Fruit fly (Drosophila melanogaster): ENCODE data around the gene cnc.

cnc gene

DNA sequence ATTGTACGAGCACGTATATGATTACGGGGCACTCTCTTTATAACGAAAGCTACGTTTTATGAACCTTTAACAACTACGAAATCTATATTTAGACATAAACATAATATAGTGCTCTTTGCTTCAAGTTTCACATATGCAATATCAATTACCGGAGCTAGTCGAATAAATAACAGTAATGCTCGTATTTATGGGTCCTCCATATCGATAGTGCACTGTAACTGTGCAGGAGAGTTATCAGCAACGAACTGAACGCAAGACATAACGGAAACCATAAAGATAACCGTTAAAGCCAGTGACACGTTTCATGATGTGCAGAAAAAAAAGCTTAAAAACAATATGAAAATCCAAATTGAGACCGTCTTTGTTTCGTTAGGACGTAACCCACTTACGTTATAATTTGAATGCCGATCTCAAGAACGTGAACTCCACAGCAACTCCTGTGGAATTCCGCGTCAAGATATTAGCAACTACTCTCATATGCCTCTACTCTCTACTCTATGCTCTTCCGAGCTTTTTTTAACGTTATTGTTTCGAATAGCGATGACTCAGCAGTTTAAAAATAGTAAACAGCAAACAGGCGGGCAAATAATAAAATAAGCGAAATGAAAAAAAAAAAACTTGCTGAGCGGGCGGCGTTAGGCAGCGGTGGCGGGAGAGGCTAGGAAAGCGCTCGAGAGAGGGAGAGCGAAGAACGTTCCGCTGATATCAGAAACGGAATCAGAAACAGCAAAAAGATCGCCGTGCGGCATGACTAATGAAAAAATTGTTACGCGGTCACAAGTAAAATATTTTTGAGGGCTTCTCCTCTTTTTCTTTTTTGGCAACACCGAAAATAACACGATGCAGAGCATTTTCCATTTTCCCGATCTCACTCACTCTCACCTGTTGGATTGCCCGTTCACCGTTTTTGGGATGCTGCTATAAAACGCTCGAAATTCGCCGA is 36.3 kb downstream of the cnc start:
- TF ChIP-seq CG8478 (optimal IDR thresholded peaks at IDR 0.05), result no peak
- no peak for TF ChIP-seq CTCF (optimal IDR thresholded peaks at IDR 0.05)

DNA sequence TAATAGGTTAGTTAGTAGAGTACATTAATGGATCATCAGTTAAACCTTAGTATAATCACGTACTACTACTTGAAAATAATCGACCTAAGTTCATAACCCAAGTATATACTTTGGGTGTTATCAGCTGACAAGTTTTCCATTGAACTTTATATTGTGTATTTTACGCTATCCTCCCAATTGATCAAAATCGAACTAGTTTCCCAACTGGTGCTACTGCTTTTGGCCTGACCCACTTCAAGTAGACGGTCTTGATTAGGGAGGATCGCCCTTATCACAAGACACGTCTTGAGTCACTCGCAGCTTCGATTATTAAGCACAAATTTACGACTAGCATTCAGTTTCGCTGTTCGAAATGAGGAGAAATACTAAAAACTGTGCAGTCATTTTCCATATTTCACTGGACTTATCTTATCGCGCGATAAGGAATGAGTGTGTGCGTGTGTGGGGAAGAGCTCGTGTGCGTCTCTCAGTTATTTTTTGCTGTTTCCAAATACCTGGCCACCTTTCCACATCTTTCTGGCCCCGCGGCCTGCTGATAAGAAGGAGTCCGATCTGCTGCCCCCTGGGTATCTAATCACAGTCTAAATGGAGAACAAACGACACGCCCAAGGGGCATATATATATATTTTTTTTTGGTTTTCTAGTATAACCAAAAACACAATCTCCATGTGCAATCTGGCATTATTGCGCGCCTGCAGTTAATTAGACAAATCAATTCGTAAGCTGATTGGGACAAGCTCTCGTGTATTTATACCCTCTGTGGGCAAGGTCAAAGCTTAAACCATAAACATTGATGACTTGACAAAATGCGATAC is 37.2 kb downstream of the cnc start:
- TF ChIP-seq CTCF (optimal IDR thresholded peaks at IDR 0.05) (no peak), CG8478 (optimal IDR thresholded peaks at IDR 0.05) (no peak)

DNA sequence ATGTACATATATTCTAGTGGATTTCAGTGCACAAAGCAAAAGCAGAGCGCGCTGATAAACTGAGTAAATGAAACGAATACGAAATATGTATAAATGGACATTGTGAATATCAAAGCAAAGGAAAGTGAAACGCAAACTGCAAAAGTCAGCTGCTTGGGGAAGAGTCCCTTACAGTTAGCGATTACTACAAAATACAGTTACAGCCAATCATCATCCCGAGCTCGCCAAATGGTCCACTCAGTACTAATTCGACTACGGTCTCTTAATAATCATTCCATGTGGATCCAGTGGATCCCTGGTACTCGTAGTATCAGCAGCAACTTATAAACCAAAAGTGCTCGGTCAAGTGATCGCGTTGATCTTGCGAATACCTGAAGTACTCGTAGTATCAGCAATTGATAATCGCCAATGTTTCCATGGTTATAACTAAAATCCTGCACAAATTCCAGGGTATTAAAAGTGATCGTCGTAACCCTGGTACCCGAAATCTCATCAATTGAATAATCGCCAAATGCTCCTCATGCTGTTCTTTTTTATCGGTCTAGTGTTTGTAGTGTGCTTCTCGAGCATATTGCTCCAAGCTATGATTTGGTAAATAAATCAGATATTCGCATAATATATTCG is 44.7 kb downstream of the cnc start:
- TF ChIP-seq CTCF (optimal IDR thresholded peaks at IDR 0.05) (no peak), CG8478 (optimal IDR thresholded peaks at IDR 0.05) (no peak)

DNA sequence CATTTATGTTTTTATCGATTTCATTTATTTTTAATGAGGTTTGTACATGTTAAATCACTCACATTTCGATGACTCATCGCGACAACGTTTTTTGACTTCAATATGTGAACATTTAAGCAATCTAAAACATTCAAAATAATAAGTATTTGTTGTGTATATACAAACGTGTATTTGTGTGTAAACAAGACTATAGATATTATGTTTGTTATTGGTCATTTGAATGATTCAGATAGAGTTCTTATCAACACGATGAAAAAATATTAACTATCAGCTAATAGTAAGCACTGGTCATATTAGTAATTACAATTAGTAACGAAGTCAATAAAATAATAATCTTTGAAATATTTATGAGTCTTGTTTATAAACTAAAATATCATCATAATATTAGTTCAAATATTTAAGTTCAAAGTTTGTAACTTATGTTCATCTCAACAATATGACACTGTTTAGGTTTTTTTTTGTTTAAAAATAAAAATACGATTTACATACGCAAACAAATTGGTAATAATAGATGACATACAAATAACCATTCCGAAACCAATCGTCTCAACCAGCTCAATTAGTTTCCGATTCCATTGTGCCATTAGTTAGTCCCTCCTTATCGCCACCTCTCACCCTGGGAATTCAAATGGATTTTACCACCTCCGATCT is 45.4 kb downstream of the cnc start:
- TF ChIP-seq CTCF (optimal IDR thresholded peaks at IDR 0.05) (no peak), CG8478 (optimal IDR thresholded peaks at IDR 0.05) (no peak)

DNA sequence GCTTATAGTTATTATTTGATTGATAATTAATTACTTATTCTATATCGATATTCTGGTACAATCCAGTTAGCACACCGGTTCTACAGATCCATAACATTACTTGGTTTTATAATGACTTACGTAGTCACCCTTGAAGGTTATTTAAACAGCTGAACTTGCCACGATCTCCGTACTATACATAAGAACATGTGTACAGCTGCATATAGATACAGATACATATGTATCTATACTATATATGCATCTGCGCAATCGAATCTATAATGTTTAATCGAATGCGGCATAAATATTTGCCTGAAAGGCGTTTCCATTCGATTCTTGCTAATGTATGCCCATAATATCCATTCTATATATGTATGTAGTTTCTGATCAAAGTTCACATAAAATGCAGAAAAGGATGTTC is 47.2 kb downstream of the cnc start:
- TF ChIP-seq CG8478 (optimal IDR thresholded peaks at IDR 0.05) (no peak), CTCF (optimal IDR thresholded peaks at IDR 0.05) (no peak)

DNA sequence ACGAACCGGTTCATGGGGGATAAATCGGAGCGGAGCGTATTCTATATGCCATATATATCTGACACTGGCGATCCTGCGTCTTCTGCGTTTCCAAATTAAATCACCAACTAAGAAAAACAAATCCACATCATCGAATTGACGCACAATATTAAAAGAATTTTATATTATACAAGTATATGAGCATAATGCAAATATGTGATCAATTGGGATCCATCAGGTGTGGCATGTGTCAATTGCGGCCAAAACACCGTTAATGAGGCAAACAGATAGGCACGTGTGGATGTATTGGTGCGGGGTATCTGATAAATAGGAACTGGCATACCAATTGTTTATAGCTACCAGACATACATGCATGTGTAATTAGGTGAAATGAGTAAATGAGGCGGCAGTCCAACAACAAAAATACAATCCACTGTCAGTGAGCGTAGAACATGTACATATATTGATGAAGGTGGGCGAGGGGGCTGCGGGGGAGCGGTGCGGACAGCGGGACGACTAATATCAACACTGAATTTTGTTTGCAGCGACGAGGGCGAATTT is 48.4 kb downstream of the cnc start:
- no peak for TF ChIP-seq CG8478 (optimal IDR thresholded peaks at IDR 0.05)
- TF ChIP-seq CTCF (optimal IDR thresholded peaks at IDR 0.05), result no peak

DNA sequence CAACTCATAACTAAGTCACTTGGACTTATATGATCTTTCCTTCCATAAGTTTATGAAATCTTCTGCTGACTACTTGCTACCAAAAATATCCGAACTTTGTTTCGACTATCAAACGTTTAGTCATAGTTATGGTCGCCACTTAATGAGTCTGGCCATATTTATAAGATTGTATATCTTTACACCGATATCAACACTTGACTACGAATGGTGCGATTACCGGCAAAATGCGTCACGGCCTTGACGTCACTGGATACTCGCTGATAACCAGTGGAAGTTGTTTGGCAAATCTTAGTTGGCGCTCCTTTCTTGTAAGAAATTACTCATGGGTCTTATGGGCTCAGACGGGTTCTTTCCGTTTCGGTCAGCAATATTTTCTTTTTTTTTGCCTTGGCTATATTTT is 49.1 kb downstream of the cnc start:
- no peak for TF ChIP-seq CTCF (optimal IDR thresholded peaks at IDR 0.05)
- no peak for TF ChIP-seq CG8478 (optimal IDR thresholded peaks at IDR 0.05)

DNA sequence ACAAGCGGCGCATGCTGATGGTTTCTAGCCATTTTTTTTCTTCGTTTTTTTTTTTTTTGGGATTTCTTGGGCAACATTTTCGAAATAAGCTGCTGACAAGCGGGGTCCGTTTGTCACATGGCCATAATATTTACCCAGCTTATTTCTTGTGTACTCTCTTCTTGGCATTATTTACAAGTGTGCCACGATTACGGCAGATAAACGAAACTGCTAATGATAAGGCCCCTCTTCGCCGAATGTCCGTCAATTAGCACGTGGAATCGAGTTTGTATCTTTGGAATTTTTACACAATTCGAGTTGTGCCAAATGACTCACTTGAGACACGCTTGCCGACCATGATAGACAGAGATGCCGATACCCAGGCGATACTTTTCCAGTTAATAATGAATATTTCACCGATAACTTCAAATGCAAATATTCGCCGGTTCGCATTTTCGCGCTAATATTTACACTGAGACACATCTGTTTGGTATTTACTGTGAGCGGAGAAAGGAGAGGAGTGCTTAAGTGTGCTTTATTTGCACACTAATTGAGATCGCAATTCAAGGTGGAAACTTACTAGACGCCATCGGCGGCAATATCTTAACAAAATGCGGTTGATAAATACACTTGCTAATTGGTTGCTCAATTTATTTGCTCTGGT is 49.9 kb downstream of the cnc start:
- TF ChIP-seq CTCF (optimal IDR thresholded peaks at IDR 0.05) (no peak), CG8478 (optimal IDR thresholded peaks at IDR 0.05) (no peak)

DNA sequence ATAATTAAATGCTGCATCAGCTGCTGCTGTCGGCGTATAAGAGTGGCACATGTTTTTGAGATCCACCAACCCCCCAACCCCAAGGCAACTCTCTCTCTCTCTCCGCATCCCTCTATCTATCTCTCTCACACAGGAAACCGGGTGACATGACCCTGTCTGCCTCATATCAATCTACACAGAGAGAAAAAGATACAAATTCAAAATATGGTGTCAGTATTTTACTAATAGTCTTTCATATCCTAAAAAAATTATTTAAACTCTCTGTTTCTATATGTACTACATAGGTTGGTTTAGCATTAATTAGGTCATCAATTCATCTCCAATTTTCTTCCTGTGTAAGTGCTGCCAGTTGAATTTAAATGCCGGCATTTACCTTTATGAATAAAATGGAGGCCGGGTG is 51.1 kb downstream of the cnc start:
- TF ChIP-seq CG8478 (optimal IDR thresholded peaks at IDR 0.05) (no peak), CTCF (optimal IDR thresholded peaks at IDR 0.05) (no peak)

DNA sequence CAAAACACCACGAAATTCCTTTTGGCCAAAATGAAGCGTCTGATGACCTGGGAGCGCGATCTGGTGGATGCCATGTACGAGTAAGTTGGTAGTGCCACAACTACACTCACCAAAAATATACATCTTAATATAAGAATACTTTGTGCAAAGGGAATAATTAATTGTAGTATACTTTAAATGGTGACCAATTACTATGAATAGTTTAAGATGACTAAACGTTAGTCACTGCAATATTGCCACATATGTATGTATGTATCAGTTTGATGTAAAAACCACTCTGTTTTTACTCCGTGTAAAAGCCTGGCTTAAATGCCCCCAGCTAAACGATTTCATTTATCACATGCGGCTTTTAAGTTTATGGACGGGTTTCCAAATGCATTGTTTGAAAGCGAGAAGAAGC is 51.8 kb downstream of the cnc start:
- TF ChIP-seq CTCF (optimal IDR thresholded peaks at IDR 0.05) (no peak), CG8478 (optimal IDR thresholded peaks at IDR 0.05) (no peak)

DNA sequence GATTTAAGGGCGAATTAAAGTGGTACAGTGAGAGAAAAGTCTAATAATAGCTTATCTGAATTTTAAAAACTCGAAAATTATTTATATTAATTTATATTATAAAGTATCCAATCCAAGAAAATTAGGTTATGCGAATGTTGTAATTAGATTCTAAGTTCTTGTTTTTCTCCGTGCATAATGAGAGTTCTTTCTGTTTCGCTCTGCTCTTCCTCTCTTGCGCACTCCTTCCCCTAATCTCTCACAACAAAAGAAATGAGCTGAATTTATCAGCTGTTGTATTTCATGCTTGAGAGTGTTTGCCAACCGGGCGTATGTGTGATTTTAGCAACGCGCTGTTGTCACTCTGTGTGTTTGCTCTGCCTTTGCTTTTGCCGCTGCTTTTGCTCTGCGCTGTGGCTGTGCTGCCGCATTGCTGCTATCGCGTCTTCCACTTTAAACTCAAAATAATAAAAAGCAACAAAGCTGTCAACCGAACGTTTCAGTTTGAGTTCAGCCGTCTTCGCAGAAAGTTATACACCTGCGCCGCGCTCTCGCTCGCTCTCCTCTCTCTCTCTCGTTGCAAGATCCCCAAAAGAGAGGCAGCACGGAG is 53.0 kb downstream of the cnc start, which contains the start of gene CG46310:
TSS of gene CG46310 (plus strand) at position 481 of the 589 bp plus-strand sequence.
- no peak for TF ChIP-seq CTCF (optimal IDR thresholded peaks at IDR 0.05)
- no peak for TF ChIP-seq CG8478 (optimal IDR thresholded peaks at IDR 0.05)

DNA sequence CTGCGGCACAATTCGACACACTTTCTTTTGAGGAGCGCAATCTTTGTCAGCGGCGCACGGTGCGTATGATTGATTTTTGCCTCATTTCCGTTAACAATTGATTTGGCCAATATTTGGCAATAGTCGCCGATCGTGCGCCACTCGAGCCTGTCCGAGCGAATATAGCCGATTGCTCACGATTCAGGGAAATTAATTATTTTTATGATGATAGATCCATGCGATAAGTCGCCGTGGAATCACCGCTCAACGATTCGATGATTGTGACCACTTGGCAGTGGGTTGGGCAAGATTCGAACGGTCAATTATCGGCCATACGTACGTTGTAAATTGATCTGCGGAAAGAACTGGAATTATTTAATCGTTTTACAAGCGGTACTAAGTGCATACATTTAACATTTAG is 54.6 kb downstream of the cnc start:
- no peak for TF ChIP-seq CTCF (optimal IDR thresholded peaks at IDR 0.05)
- TF ChIP-seq CG8478 (optimal IDR thresholded peaks at IDR 0.05), result no peak

DNA sequence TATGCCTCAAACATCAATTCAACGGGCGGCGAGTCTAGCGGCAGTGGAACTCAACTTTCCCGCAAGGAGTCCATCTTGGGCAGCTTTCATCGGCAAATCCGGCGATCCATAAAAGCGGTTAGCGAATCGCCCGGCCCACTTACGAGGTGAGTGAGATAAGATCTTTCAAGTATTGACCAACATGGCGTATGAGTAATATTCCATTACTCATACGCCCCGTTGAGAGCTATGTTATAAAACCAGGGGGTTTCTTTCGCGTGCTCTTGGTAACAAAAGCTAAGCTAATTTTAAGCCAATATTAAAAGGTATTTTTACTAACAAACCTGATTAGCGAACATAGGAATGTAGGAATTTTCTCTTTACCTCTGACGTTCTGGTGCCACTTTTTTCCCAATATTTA is 56.2 kb downstream of the cnc start:
- TF ChIP-seq CTCF (optimal IDR thresholded peaks at IDR 0.05), result no peak
